In the genomic region with DNA sequence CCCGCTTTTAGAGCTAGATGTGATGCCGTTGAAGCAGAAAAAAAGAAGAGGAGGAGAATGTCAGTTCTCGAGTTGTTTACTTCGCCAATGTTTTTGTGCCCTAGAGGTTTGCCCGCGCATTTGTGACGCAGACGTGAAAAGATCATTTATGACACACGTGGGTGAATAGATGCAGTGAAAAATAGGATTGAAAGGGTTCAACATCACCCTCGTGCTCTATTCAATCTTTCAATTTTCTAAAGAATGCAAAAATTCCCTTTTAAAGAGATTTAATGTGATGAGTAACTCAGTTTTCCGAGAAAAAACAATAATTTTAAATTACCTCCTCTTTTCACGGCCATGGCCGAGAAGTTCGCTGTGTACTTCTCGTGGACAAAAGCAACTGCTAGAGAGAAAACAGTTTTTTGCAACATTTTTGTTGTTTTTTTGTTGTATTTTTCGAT, we compare ENCODE assay signal across 5 worm cellular contexts.
TF ChIP-seq lines count a peak whose summit lies in the region.

No protein-coding gene starts in this region.

TF ChIP-seq in whole organism, L1 larva, 84 proteins besides CTCF, POLR2A, EP300 and RAD21 (continued from another document and continues in another):
- TF ChIP-seq unc-62 (GFP tag; optimal IDR thresholded peaks at IDR 0.05; lab: Kevin White, UChicago), result no peak
- no peak for TF ChIP-seq aly-2 (tag; optimal IDR thresholded peaks at IDR 0.05; lab: Kevin White, UChicago)
- peak; percentile 68 for TF ChIP-seq sox-4 (tag; optimal IDR thresholded peaks at IDR 0.05; lab: Kevin White, UChicago)
- TF ChIP-seq rnt-1 (tag; optimal IDR thresholded peaks at IDR 0.05; lab: Kevin White, UChicago), result no peak
- TF ChIP-seq pag-3 (tag; optimal IDR thresholded peaks at IDR 0.05; lab: Kevin White, UChicago; ENCODE audit: borderline replicate concordance, insufficient read depth), result no peak
- TF ChIP-seq C34B4.2 (tag; optimal IDR thresholded peaks at IDR 0.05; lab: Kevin White, UChicago), result no peak
- TF ChIP-seq elt-3 (tag; optimal IDR thresholded peaks at IDR 0.05; lab: Kevin White, UChicago), result no peak
- no peak for TF ChIP-seq mef-2 (tag; optimal IDR thresholded peaks at IDR 0.05; lab: Kevin White, UChicago)
- TF ChIP-seq nhr-237 (tag; optimal IDR thresholded peaks at IDR 0.05; lab: Kevin White, UChicago), result no peak
- TF ChIP-seq F16B12.6 (tag; optimal IDR thresholded peaks at IDR 0.05; lab: Kevin White, UChicago), result no peak
- TF ChIP-seq ets-5 (GFP tag; IDR thresholded peaks at IDR 0.05; lab: Robert Waterston, UW), result no peak
- peak; percentile 67 for TF ChIP-seq nhr-85 (tag; lab: Kevin White, UChicago)
- TF ChIP-seq nhr-20 (tag; optimal IDR thresholded peaks at IDR 0.05; lab: Kevin White, UChicago), result peak; percentile 30
- peak; percentile 55 for TF ChIP-seq fkh-4 (tag; optimal IDR thresholded peaks at IDR 0.05; lab: Kevin White, UChicago; ENCODE audit: borderline replicate concordance)
- no peak for TF ChIP-seq blmp-1 (tag; optimal IDR thresholded peaks at IDR 0.05; lab: Kevin White, UChicago)
- TF ChIP-seq unc-30 (tag; optimal IDR thresholded peaks at IDR 0.05; lab: Kevin White, UChicago), result no peak
- TF ChIP-seq ceh-63 (GFP tag; optimal IDR thresholded peaks at IDR 0.05; lab: Kevin White, UChicago), result no peak
- TF ChIP-seq swsn-7 (tag; optimal IDR thresholded peaks at IDR 0.05; lab: Kevin White, UChicago), result peak; percentile 42
- peak; percentile 91 for TF ChIP-seq dsc-1 (tag; optimal IDR thresholded peaks at IDR 0.05; lab: Kevin White, UChicago)
- no peak for TF ChIP-seq ama-1 (optimal IDR thresholded peaks at IDR 0.05; lab: Kevin White, UChicago)
- TF ChIP-seq dpl-1 (GFP tag; optimal IDR thresholded peaks at IDR 0.05; lab: Kevin White, UChicago), result peak; percentile 34 to 65 (median 44)
- TF ChIP-seq egl-13 (tag; optimal IDR thresholded peaks at IDR 0.05; lab: Kevin White, UChicago), result no peak
- TF ChIP-seq snu-23 (GFP tag; optimal IDR thresholded peaks at IDR 0.05; lab: Kevin White, UChicago), result peak; percentile 51
- peak; percentile 94 for TF ChIP-seq lin-14 (GFP tag; optimal IDR thresholded peaks at IDR 0.05; lab: Kevin White, UChicago)
- TF ChIP-seq lir-3 (tag; optimal IDR thresholded peaks at IDR 0.05; lab: Kevin White, UChicago; ENCODE audit: poor library complexity), result peak; percentile 21
- no peak for TF ChIP-seq hlh-4 (tag; optimal IDR thresholded peaks at IDR 0.05; lab: Kevin White, UChicago)

TF ChIP-seq in whole organism, L2 larva, 48 proteins besides CTCF, POLR2A, EP300 and RAD21 (continued from another document):
- TF ChIP-seq blmp-1 (tag; optimal IDR thresholded peaks at IDR 0.05; lab: Kevin White, UChicago; ENCODE audit: insufficient read depth), result no peak
- TF ChIP-seq fos-1 (tag; optimal IDR thresholded peaks at IDR 0.05; lab: Kevin White, UChicago), result peak; percentile 6
- no peak for TF ChIP-seq nhr-23 (tag; optimal IDR thresholded peaks at IDR 0.05; lab: Kevin White, UChicago)
- TF ChIP-seq lin-11 (tag; optimal IDR thresholded peaks at IDR 0.05; lab: Kevin White, UChicago), result peak; percentile 19
- TF ChIP-seq nhr-10 (tag; optimal IDR thresholded peaks at IDR 0.05; lab: Kevin White, UChicago), result no peak
- TF ChIP-seq dmd-4 (tag; optimal IDR thresholded peaks at IDR 0.05; lab: Kevin White, UChicago), result no peak
- no peak for TF ChIP-seq R02D3.7 (tag; optimal IDR thresholded peaks at IDR 0.05; lab: Kevin White, UChicago)
- TF ChIP-seq C34F6.9 (tag; optimal IDR thresholded peaks at IDR 0.05; lab: Kevin White, UChicago), result peak; percentile 79
- no peak for TF ChIP-seq ZK546.5 (tag; optimal IDR thresholded peaks at IDR 0.05; lab: Kevin White, UChicago)
- no peak for TF ChIP-seq sma-3 (GFP tag; optimal IDR thresholded peaks at IDR 0.05; lab: Kevin White, UChicago)
- no peak for TF ChIP-seq ztf-11 (tag; optimal IDR thresholded peaks at IDR 0.05; lab: Kevin White, UChicago)
- TF ChIP-seq nhr-6 (tag; optimal IDR thresholded peaks at IDR 0.05; lab: Kevin White, UChicago), result peak; percentile 47
- peak; percentile 68 for TF ChIP-seq crh-2 (tag; optimal IDR thresholded peaks at IDR 0.05; lab: Kevin White, UChicago)
- TF ChIP-seq peb-1 (tag; optimal IDR thresholded peaks at IDR 0.05; lab: Kevin White, UChicago), result no peak
- peak; percentile 11 to 73 for TF ChIP-seq lsy-2 (tag; optimal IDR thresholded peaks at IDR 0.05; lab: Kevin White, UChicago)
- TF ChIP-seq unc-55 (GFP tag; optimal IDR thresholded peaks at IDR 0.05; lab: Kevin White, UChicago), result no peak
- TF ChIP-seq elt-1 (tag; optimal IDR thresholded peaks at IDR 0.05; lab: Kevin White, UChicago), result no peak
- no peak for TF ChIP-seq nhr-77 (tag; optimal IDR thresholded peaks at IDR 0.05; lab: Kevin White, UChicago)
- TF ChIP-seq ztf-4 (tag; optimal IDR thresholded peaks at IDR 0.05; lab: Kevin White, UChicago), result peak; percentile 29
- peak; percentile 27 for TF ChIP-seq lin-13 (GFP tag; optimal IDR thresholded peaks at IDR 0.05; lab: Kevin White, UChicago)
- TF ChIP-seq nhr-25 (tag; optimal IDR thresholded peaks at IDR 0.05; lab: Kevin White, UChicago), result no peak
- TF ChIP-seq gmeb-1 (tag; optimal IDR thresholded peaks at IDR 0.05; lab: Kevin White, UChicago), result no peak
- TF ChIP-seq zag-1 (tag; optimal IDR thresholded peaks at IDR 0.05; lab: Kevin White, UChicago), result no peak
- no peak for TF ChIP-seq mbf-1 (tag; optimal IDR thresholded peaks at IDR 0.05; lab: Kevin White, UChicago)
- TF ChIP-seq nhr-129 (tag; optimal IDR thresholded peaks at IDR 0.05; lab: Kevin White, UChicago), result peak; percentile 88
- TF ChIP-seq alr-1 (tag; optimal IDR thresholded peaks at IDR 0.05; lab: Kevin White, UChicago), result no peak

TF ChIP-seq in whole organism, L3 larva, 47 proteins besides CTCF, POLR2A, EP300 and RAD21 (continued from another document):
- TF ChIP-seq fkh-2 (tag; optimal IDR thresholded peaks at IDR 0.05; lab: Kevin White, UChicago), result no peak
- no peak for TF ChIP-seq nhr-76 (tag; optimal IDR thresholded peaks at IDR 0.05; lab: Kevin White, UChicago)
- no peak for TF ChIP-seq ztf-4 (tag; optimal IDR thresholded peaks at IDR 0.05; lab: Kevin White, UChicago)
- no peak for TF ChIP-seq nhr-77 (tag; optimal IDR thresholded peaks at IDR 0.05; lab: Kevin White, UChicago)
- TF ChIP-seq tbx-2 (tag; optimal IDR thresholded peaks at IDR 0.05; lab: Kevin White, UChicago), result no peak
- TF ChIP-seq mdl-1 (tag; optimal IDR thresholded peaks at IDR 0.05; lab: Kevin White, UChicago), result peak; percentile 89
- peak; percentile 79 for TF ChIP-seq pha-4 (tag; optimal IDR thresholded peaks at IDR 0.05; lab: Kevin White, UChicago)
- TF ChIP-seq nhr-237 (tag; optimal IDR thresholded peaks at IDR 0.05; lab: Kevin White, UChicago), result no peak
- TF ChIP-seq fkh-10 (GFP tag; optimal IDR thresholded peaks at IDR 0.05; lab: Kevin White, UChicago), result peak; percentile 57
- TF ChIP-seq egl-5 (tag; optimal IDR thresholded peaks at IDR 0.05; lab: Kevin White, UChicago), result peak; percentile 62
- peak; percentile 94 for TF ChIP-seq lin-39 (tag; optimal IDR thresholded peaks at IDR 0.05; lab: Kevin White, UChicago)
- no peak for TF ChIP-seq ceh-16 (tag; optimal IDR thresholded peaks at IDR 0.05; lab: Kevin White, UChicago)
- no peak for TF ChIP-seq daf-12 (tag; optimal IDR thresholded peaks at IDR 0.05; lab: Kevin White, UChicago)
- TF ChIP-seq nhr-28 (tag; optimal IDR thresholded peaks at IDR 0.05; lab: Kevin White, UChicago), result no peak
- TF ChIP-seq jun-1 (tag; optimal IDR thresholded peaks at IDR 0.05; lab: Kevin White, UChicago), result no peak

TF ChIP-seq in whole organism, L4 larva, 104 proteins besides CTCF, POLR2A, EP300 and RAD21 (continued from another document):
- TF ChIP-seq hlh-30 (tag; optimal IDR thresholded peaks at IDR 0.05; lab: Kevin White, UChicago; ENCODE audit: insufficient read depth) (peak; percentile 88), R02D3.7 (tag; optimal IDR thresholded peaks at IDR 0.05; lab: Kevin White, UChicago) (no peak), saeg-2 (GFP tag; IDR thresholded peaks at IDR 0.05; lab: Robert Waterston, UW) (no peak), dmd-9 (GFP tag; IDR thresholded peaks at IDR 0.05; lab: Robert Waterston, UW) (no peak), mdl-1 (tag; optimal IDR thresholded peaks at IDR 0.05; lab: Kevin White, UChicago) (peak; percentile 22 to 98), zip-2 (tag; optimal IDR thresholded peaks at IDR 0.05; lab: Kevin White, UChicago) (no peak), zfp-2 (tag; optimal IDR thresholded peaks at IDR 0.05; lab: Kevin White, UChicago) (no peak), ctbp-1 (GFP tag; IDR thresholded peaks at IDR 0.05; lab: Robert Waterston, UW) (peak; percentile 40; the same call in 1 of the 2 replicates), rbr-2 (tag; optimal IDR thresholded peaks at IDR 0.05; lab: Kevin White, UChicago) (peak; percentile 53), unc-130 (GFP tag; optimal IDR thresholded peaks at IDR 0.05; lab: Kevin White, UChicago) (peak; percentile 42), T26A8.4 (GFP tag; IDR thresholded peaks at IDR 0.05; lab: Robert Waterston, UW) (no peak), lin-39 (tag; optimal IDR thresholded peaks at IDR 0.05; lab: Kevin White, UChicago) (no peak), ces-1 (GFP tag; optimal IDR thresholded peaks at IDR 0.05; lab: Kevin White, UChicago) (no peak), dve-1 (tag; optimal IDR thresholded peaks at IDR 0.05; lab: Kevin White, UChicago; ENCODE audit: insufficient read depth) (peak; percentile 40), dmd-8 (GFP tag; IDR thresholded peaks at IDR 0.05; lab: Robert Waterston, UW) (no peak), aha-1 (tag; lab: Kevin White, UChicago) (peak; percentile 96), fkh-10 (GFP tag; optimal IDR thresholded peaks at IDR 0.05; lab: Kevin White, UChicago) (peak; percentile 87), nhr-28 (tag; optimal IDR thresholded peaks at IDR 0.05; lab: Kevin White, UChicago) (peak; percentile 78), ZK337.2 (GFP tag; IDR thresholded peaks at IDR 0.05; lab: Robert Waterston, UW) (0 out of 2 replicates have a peak, but pooled peaks have one; percentile 23), madf-5 (GFP tag; IDR thresholded peaks at IDR 0.05; lab: Robert Waterston, UW) (0 out of 4 replicates have a peak, but pooled peaks of 1 of the 2 experiments have one; percentile 27), dpl-1 (GFP tag; optimal IDR thresholded peaks at IDR 0.05; lab: Kevin White, UChicago) (peak; percentile 17), lsy-2 (tag; optimal IDR thresholded peaks at IDR 0.05; lab: Kevin White, UChicago) (peak; percentile 28 to 47), mxl-3 (GFP tag; optimal IDR thresholded peaks at IDR 0.05; lab: Kevin White, UChicago) (peak; percentile 20), daf-16 (GFP tag; optimal IDR thresholded peaks at IDR 0.05; lab: Kevin White, UChicago) (peak in 1 of 2 experiments; percentile 52), daf-16 (tag; optimal IDR thresholded peaks at IDR 0.05; lab: Kevin White, UChicago) (peak; percentile 82)

TF ChIP-seq in whole organism, young adult, 124 proteins besides CTCF, POLR2A, EP300 and RAD21 (continued from another document):
- no peak for TF ChIP-seq Y53F4B.3 (GFP tag; IDR thresholded peaks at IDR 0.05; lab: Robert Waterston, UW)
- TF ChIP-seq ceh-79 (tag; optimal IDR thresholded peaks at IDR 0.05; lab: Kevin White, UChicago), result no peak
- TF ChIP-seq tlf-1 (GFP tag; optimal IDR thresholded peaks at IDR 0.05; lab: Kevin White, UChicago), result no peak
- no peak for TF ChIP-seq mes-4 (tag; optimal IDR thresholded peaks at IDR 0.05; lab: Kevin White, UChicago)
- no peak for TF ChIP-seq nhr-120 (GFP tag; IDR thresholded peaks at IDR 0.05; lab: Robert Waterston, UW)
- peak; percentile 16; the same call in 1 of the 2 replicates for TF ChIP-seq dox-1 (GFP tag; IDR thresholded peaks at IDR 0.05; lab: Robert Waterston, UW)
- 0 out of 2 replicates have a peak, but pooled peaks have one; percentile 23 for TF ChIP-seq madf-8 (GFP tag; conservative IDR thresholded peaks at IDR 0.05; lab: Robert Waterston, UW)
- TF ChIP-seq rec-8 (tag; optimal IDR thresholded peaks at IDR 0.05; lab: Kevin White, UChicago), result no peak
- no peak for TF ChIP-seq C17E4.6 (GFP tag; IDR thresholded peaks at IDR 0.05; lab: Robert Waterston, UW)
- TF ChIP-seq F57C9.4 (tag; optimal IDR thresholded peaks at IDR 0.05; lab: Kevin White, UChicago), result no peak
- peak in 1 of 3 experiments; percentile 54 for TF ChIP-seq lin-35 (GFP tag; optimal IDR thresholded peaks at IDR 0.05; lab: Kevin White, UChicago)
- TF ChIP-seq hsf-1 (GFP tag; IDR thresholded peaks at IDR 0.05; lab: Robert Waterston, UW), result no peak
- peak; percentile 19 for TF ChIP-seq dpl-1 (GFP tag; optimal IDR thresholded peaks at IDR 0.05; lab: Kevin White, UChicago)
- no peak for TF ChIP-seq B0035.1 (tag; optimal IDR thresholded peaks at IDR 0.05; lab: Kevin White, UChicago)
- TF ChIP-seq efl-1 (GFP tag; optimal IDR thresholded peaks at IDR 0.05; lab: Kevin White, UChicago), result peak; percentile 61
- no peak for TF ChIP-seq cebp-1 (GFP tag; IDR thresholded peaks at IDR 0.05; lab: Robert Waterston, UW)
- TF ChIP-seq cebp-1 (tag; optimal IDR thresholded peaks at IDR 0.05; lab: Kevin White, UChicago), result peak; percentile 28
- peak; percentile 34 for TF ChIP-seq attf-5 (GFP tag; optimal IDR thresholded peaks at IDR 0.05; lab: Kevin White, UChicago)
- TF ChIP-seq nhr-90 (tag; optimal IDR thresholded peaks at IDR 0.05; lab: Kevin White, UChicago), result no peak
- TF ChIP-seq mcd-1 (GFP tag; IDR thresholded peaks at IDR 0.05; lab: Robert Waterston, UW), result no peak; the same call in 1 of the 2 replicates
- no peak for TF ChIP-seq snpc-1.3 (tag; optimal IDR thresholded peaks at IDR 0.05; lab: Kevin White, UChicago; ENCODE audit: insufficient read depth)
- TF ChIP-seq hmg-1.2 (GFP tag; IDR thresholded peaks at IDR 0.05; lab: Robert Waterston, UW), result peak; percentile 24; the same call in 1 of the 2 replicates
- TF ChIP-seq K11D2.4 (GFP tag; IDR thresholded peaks at IDR 0.05; lab: Robert Waterston, UW), result 0 out of 2 replicates have a peak, but pooled peaks have one; percentile 52
- no peak for TF ChIP-seq F22D6.2 (tag; optimal IDR thresholded peaks at IDR 0.05; lab: Kevin White, UChicago)
- no peak for TF ChIP-seq nfya-2 (GFP tag; IDR thresholded peaks at IDR 0.05; lab: Robert Waterston, UW)
- TF ChIP-seq F39B2.1 (GFP tag; IDR thresholded peaks at IDR 0.05; lab: Robert Waterston, UW), result no peak
- TF ChIP-seq somi-1 (GFP tag; optimal IDR thresholded peaks at IDR 0.05; lab: Kevin White, UChicago), result peak; percentile 45
- no peak for TF ChIP-seq lin-26 (GFP tag; IDR thresholded peaks at IDR 0.05; lab: Robert Waterston, UW)
- no peak for TF ChIP-seq rpc-1 (optimal IDR thresholded peaks at IDR 0.05; lab: Kevin White, UChicago)
- no peak for TF ChIP-seq rpc-1 (tag; optimal IDR thresholded peaks at IDR 0.05; lab: Kevin White, UChicago)
- TF ChIP-seq ceh-27 (GFP tag; optimal IDR thresholded peaks at IDR 0.05; lab: Kevin White, UChicago), result no peak
- TF ChIP-seq ama-1 (optimal IDR thresholded peaks at IDR 0.05; lab: Kevin White, UChicago), result no peak
- no peak for TF ChIP-seq ama-1 (GFP tag; optimal IDR thresholded peaks at IDR 0.05; lab: Kevin White, UChicago)
- no peak for TF ChIP-seq hmg-20 (GFP tag; IDR thresholded peaks at IDR 0.05; lab: Robert Waterston, UW)
TF ChIP-seq in whole organism, young adult: peak in this region for 17.
